Fruit fly (Drosophila melanogaster): ENCODE data around the gene Trl.

DNA sequence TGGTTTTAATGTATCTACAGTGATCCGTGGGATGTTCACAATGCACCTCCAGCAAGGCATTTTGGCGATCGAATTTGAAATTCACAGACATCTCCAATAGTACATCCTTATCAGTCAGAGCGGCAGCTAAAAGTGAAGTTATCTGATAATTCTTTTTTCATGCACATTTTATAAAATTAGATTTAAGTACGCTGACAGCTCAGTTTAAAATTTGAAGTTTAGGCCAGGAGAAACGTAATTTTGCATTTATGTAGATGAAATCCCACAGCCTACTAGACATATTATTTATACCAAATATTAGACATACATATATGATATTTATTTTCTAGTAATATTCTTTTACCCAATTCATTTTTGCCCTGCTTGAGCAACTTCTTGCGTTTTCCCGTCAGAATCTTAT lies at the start of gene Trl:
- TF ChIP-seq Dfd (GFP tag; optimal IDR thresholded peaks at IDR 0.05) = no peak
- no peak for TF ChIP-seq lola (GFP tag; optimal IDR thresholded peaks at IDR 0.05)
- TF ChIP-seq N (GFP tag; optimal IDR thresholded peaks at IDR 0.05) = no peak
- no peak for TF ChIP-seq Dif (GFP tag; optimal IDR thresholded peaks at IDR 0.05; ENCODE audit: partially characterized antibody)
- no peak for TF ChIP-seq Rel (GFP tag; optimal IDR thresholded peaks at IDR 0.05)
- TF ChIP-seq Rel (tag; optimal IDR thresholded peaks at IDR 0.05) = no peak
- TF ChIP-seq Hr78 (GFP tag; optimal IDR thresholded peaks at IDR 0.05) = no peak
- TF ChIP-seq pan (optimal IDR thresholded peaks at IDR 0.05) = no peak
- TF ChIP-seq dsf (GFP tag; optimal IDR thresholded peaks at IDR 0.05; ENCODE audit: borderline replicate concordance) = no peak
- no peak for TF ChIP-seq Jra (GFP tag; optimal IDR thresholded peaks at IDR 0.05)
- TF ChIP-seq CG32264 (GFP tag; optimal IDR thresholded peaks at IDR 0.05) = no peak
- TF ChIP-seq Abd-B (GFP tag; optimal IDR thresholded peaks at IDR 0.05) = no peak

Measured in whole organism, wandering third instar larva.